Fruit fly (Drosophila melanogaster) whole organism, larva: ENCODE measurements around the gene Cdk7.
A peak's percentile ranks its signal among the peaks of the same experiment; 100 is the strongest.

Experiments
- noc ChIP-seq: fragments of 200-800 bp; sonication (Bioruptor generic); optimal IDR thresholded peaks from 3 replicates; lab custom pipeline; 2019; ENCODE audit warnings: missing biosample characterization, mild to moderate bottlenecking, missing genetic modification characterization, moderate library complexity

Cdk7 gene

DNA sequence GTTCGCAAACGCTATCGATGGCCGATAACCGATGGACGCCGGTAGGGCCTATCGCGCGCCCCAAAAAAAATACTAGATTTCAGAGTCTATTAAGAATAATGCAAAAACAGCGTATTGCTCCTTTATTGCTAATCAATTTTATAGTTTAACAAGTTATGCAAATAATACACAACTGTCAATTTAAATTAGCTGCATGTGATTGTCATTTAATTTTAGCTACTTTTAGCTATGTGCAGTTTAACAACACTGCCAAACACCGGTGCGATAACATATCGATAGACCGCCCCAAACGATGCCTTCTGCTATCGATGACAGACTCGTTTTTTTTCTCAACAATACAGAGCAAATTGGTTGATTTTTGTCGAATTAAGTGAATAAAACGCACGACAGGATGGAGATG lies at the start of gene Cdk7, which contains the start of gene snf:
Gene Cdk7 (minus strand): TSS at position 21 of the 400 bp plus-strand sequence.
Gene snf (plus strand): TSS at position 280 of the 400 bp plus-strand sequence.
- TF ChIP-seq noc = no peak

DNA sequence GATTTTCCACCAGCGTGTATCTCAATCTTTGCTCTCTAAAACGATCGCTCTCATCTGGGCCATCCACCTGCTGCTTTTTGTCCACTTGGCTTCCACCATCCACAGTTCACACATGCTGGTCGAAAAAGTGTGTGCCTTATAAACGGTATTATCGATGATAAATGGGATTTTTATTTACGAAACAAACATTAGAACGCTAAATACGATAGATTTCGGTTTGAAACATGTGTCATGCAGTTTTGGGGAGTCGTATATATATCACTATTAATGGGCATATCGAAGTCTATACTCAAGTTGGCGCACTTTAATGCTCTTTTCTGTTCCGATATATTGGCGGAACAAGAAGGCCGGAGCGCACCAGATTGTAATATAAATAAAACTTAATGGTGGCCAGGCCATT lies 48.3 kb upstream of the Cdk7 start:
- TF ChIP-seq noc = no peak

DNA sequence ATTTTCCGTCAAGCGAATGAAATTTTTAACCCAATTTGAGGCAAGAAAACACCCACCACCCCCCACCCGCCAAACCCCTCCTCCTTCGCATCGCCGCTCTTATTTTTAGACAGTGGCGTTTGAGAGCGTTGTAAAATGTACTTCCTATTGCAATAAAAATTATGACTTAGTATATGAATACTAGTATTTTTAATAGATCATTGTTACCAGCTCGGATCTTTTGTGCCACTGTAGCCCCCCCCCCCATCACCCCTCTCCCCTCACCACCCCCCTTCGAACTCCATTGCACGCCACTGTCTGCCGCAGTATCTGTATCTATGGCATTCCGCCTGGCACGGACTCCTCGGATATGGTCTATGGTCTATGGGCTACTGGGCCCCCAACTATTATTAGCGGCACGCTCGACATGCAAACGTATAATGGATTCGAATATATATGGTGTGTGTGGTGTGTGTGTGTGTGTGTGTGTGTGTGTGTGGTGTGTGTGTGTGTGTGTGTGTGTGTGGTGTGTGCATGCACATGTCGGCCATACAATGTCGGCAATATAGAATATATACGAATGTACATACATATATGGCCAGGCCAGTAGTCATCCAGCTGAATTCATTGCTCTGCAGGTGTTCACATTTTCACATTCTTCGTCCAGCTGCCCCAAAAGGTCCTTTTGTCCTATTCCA lies 41.3 kb upstream of the Cdk7 start:
- no peak for TF ChIP-seq noc

DNA sequence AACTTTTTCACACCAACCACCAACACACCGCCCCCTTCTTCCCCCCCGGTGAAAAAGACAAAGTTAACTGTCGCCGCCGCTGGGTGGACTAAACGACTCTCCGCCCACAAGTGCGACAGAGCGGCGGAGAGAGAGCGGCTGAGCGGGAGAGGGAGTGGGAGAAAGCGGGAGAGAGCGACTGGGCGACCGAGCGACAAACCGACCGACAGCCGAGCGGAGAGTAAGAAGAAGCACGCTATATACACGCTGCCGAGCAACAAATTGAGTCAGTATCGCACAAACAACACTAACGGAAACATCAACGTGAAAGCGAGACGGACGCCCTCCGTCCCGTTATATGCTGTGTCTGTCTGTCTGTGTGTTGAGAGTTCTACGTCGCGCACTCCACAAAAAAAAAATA lies 31.2 kb upstream of the Cdk7 start, which contains the start of gene SK:
Gene SK (plus strand): TSS at position 267 of the 400 bp plus-strand sequence.
- no peak for TF ChIP-seq noc

DNA sequence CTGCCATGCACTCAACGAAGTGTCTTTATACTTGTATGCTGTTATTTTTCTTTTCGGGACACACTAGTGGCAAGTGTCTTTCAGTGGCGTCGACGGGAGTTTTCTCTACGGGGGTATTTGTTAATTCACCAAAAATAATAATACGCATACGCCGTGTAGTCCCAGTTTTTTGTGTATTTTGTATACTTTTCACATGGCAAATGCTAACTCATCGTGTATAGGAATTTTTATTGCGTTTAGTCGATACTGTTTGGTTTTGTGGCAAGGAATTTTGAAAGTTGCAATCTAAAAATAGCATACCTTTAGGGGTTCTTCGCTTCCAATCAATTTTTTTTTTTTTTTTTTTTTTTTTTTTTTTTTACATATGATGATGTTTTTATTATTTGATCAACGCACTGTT lies 29.7 kb upstream of the Cdk7 start:
- TF ChIP-seq noc = no peak

DNA sequence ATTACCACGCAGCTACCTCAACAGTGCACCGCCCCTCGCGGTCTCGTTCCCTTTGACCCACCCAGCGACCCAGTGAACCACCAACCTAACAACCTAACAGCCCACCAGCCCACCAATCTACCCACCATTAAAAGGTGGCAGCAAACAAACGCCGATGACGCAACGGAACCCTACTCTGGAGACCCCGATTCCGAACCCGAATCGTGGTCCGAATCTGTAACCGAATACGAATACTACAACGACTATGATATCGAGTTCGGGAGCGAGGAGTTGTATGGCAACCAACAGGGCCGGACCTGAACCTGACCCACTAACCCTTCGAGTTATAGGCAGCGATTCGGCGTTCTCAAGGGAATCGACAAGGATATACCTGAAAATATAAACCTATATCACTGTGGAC lies 28.5 kb upstream of the Cdk7 start:
- no peak for TF ChIP-seq noc

DNA sequence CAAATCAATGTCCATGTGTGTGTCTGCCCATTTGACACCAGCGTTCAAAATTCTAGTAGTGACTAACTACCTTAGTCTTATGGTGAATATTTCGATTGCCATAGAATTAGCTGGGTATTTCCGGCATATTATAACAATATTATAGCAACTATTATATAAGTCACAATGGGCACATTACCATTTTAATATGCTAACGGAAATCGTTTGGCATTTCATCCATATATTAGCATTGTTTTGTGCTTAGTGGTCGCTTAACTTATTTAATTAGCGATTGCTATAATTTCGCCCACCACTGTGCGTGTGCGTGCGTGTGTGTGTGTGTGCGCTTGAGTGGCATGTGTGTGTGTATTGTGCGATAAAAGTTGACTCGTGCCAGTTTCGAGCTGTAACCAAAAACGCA lies 27.9 kb upstream of the Cdk7 start:
- peak; percentile 68 for TF ChIP-seq noc

DNA sequence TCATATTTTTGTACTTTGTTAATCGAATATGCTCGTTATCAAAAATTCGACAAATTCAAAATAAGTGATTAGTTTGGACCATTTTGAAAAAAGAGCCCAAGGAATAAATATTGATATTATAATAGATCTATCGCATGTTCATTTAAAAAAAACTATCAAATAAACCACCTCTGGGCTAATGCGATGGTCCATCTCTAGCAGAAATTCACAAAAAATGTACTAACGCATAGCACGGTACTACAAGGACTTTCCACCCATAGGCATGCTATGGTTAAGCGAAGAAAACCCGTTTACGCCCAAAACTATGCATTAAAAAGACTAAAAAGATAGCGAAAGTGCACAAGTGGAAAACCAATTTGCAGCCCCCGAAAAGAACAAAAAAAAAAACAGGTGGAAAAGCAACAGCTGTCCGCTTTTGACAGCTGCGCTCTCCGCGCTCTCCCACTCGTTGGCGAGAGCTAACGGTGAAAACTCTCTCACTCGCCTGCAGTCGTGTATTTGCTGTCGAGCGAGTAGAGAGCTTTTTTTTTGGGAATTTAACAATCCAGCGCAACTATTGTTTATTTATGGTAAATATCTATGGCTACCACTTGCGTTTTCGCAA lies 23.6 kb upstream of the Cdk7 start, which contains the start of gene CanB:
Gene CanB (plus strand): TSS at position 241 of the 604 bp plus-strand sequence.
- TF ChIP-seq noc = no peak

DNA sequence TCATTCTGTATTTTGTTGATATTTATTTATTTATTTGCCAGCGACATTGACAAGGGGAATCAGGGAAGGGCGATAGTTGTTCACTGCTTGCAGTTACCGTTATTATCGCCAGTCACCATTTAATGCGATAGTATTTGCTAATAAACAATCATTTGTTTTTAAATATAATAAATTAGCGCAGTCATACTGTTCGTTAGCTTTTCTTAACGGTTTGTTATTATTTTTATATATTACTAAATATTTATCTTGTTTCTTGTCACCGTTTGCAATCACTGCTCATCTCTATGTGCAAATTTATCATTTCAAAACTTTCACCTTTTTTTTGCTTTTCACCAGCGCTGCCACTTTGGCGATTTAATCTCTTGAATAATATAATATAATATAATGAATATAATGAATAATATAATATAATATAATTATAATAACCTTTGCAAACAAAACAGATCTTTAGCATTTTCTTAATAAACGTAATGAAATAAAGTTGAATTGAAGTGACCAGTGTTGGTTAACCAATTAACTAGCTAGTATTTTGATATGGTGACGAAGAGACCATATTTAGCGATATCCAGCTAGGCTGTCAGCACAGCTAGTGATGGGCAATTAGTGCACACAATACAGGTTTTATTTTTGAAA lies 20.6 kb upstream of the Cdk7 start, which contains the start of the genes CG3309 and XRCC1:
Gene CG3309 (minus strand): TSS at position 82 of the 633 bp plus-strand sequence.
Gene XRCC1 (plus strand): TSS at position 611 of the 633 bp plus-strand sequence.
- TF ChIP-seq noc = peak; percentile 5

DNA sequence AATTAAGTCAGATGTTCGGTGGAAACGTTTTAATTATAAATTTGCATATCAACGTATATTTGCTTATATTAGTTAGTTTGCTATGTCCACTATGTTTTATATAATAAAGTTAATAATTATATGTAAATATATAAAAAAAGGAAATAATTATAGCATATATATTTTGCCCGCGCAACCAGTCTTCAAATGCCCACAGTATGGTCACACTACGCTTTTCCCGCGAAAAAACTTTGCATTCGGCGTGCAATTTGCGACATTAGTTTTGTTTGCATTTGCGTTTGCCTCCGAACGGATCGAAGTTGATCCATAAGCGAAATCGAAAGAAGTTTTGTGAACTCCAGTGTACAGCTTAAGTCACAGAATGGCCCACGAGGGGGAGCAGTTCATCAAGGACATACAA lies 14.9 kb upstream of the Cdk7 start, which contains the start of gene Mcm3:
Gene Mcm3 (plus strand): TSS at position 220 of the 400 bp plus-strand sequence.
- TF ChIP-seq noc = no peak

DNA sequence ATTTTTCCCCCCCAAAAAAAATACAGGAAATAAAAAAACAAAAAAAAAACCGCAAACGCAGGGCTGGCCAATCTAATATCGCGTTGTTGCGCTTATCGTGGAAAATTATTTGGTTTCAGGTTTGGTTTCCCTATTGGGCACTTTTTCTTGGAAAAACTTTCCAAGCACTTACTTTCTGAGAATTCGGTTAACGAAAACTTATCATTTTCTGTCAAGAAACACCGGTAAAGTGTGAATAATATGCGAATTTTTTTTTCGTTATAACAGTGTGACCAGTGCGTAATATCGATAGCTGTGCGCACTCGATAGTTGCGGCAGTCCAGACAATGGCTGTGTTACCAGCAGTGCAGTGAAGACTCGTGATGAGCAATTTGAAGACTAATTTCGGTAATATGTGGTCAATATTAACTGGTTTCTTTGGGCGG lies 13.7 kb upstream of the Cdk7 start, which contains the start of gene Rnp4F:
Gene Rnp4F (minus strand): TSS at position 238 of the 425 bp plus-strand sequence.
- TF ChIP-seq noc = peak; percentile 68

DNA sequence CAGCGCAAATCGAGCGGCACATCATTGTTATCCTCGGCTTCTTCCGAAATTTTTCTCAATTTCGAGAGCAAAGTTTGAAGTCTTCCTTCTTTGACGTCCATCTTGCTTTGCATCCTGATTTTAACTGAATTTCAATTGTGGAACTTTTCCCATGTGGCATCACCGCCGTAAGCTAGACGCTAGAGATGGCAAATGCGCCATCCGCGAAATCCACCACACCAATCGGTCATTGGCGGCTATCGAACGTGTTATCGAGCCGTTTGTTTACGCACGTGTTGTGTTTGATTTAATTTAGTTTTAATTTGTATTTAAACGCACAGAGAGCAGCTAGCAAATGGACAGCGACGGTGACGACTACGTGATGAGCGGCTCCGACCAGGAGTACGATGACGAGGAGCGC lies 8.4 kb upstream of the Cdk7 start, which contains the start of the genes CG15930 and Sas10:
Gene CG15930 (minus strand): TSS at position 126 of the 400 bp plus-strand sequence.
Gene Sas10 (plus strand): TSS at position 240 of the 400 bp plus-strand sequence.
- TF ChIP-seq noc = no peak

DNA sequence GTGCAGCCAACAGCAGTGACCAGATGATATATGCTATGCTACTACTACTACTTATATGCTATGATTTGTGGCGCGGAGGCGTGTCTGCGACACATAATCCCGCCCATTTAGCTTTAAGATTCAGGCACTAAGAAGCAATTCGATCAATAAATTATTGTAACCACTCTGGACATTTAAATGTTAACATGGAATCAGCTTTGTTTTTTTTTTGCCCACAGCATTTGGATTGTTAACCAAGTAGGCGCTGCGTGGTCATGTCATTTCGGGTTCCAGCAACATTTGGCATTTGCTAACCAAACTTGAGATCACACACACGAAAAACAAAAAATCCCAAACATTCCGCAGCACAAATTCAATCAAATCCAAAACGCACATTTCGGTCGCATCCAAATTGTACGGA lies 4.2 kb upstream of the Cdk7 start, which contains the start of gene CG4198:
Gene CG4198 (plus strand): TSS at position 301 of the 400 bp plus-strand sequence.
- TF ChIP-seq noc = no peak

DNA sequence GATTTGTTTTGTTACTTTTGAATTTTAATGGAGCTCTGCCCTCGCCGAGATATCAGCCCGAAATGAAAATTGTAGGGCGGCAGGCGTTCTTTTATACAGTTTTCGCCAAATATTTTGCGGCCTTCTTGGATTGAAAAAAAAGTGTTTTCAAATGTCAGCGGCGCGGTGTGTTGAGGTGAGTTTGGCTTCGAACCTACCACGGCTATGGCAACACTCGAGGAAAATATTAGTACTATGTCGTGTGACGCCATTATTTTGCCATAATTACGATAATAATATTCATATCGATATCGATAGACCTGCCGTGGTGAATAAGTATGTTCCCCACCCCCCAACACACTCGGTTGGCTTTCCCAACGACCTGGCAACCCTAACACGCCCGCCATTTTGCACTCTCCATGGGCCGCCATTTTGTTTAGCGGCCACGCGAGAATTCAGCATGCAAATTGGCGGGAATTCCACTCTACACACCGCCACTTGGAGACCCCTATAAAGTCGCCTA lies 3.1 kb upstream of the Cdk7 start, which contains the start of the genes TrxT and dhd:
Gene TrxT (minus strand): TSS at position 51 of the 502 bp plus-strand sequence.
Gene dhd (plus strand): TSS at position 334 of the 502 bp plus-strand sequence.
- no peak for TF ChIP-seq noc

DNA sequence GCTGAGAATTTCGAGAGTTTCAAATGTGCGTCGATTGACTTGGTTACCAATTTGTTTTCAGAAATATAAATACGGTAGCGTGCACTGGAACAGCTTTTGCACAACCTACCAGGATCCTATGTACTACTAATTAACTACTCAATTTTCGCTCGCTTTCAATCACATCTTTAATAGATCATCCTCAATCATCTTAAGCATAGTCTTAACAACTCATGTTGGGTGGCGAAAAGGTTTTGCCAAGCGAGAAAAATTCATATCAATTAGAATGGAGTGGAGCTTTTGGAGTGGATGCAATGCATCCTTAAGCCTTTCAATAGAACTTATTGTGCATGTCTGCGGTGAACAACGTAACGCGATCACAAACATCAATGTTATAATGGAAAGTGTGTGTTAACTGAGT lies 1.5 kb downstream of the Cdk7 start, which contains the start of gene CG17764:
Gene CG17764 (minus strand): TSS at position 101 of the 400 bp plus-strand sequence.
- no peak for TF ChIP-seq noc

DNA sequence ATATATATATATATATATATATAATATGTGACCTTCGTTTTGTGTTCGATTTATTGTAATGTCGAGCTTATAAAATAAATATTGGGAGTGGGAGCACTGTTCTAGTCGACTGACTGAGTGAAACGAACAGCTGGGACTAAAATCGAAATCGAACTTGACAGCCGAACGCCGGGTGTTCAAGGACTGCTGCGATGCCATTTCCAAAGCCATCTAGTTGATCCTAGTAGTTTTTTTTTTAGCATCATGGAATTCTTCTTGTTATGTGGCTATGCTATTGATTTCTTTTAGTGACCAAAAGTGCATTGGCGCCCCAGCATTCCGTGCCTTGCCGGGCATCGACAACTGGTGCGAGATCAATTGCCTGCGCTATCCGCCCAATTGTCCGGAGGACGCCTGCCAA lies 3.2 kb downstream of the Cdk7 start, which contains the start of gene CG3323:
Gene CG3323 (minus strand): TSS at position 101 of the 400 bp plus-strand sequence.
- TF ChIP-seq noc = no peak
